Fruit fly (Drosophila melanogaster): ENCODE results near the gene CG42371.

CG42371 gene

dm6 chr2L:2226259-2227121, 9.4 kb upstream of the CG42371 start, which contains the start of the genes CG15387 and sau:
CG15387 (minus strand) TSS chr2L:2226294.
sau (plus strand) TSS chr2L:2226342.
- TF ChIP-seq CG32264 (GFP tag; optimal IDR thresholded peaks at IDR 0.05), result peak; percentile 86
- TF ChIP-seq lola (GFP tag; optimal IDR thresholded peaks at IDR 0.05), result no peak
- TF ChIP-seq Hr78 (GFP tag; optimal IDR thresholded peaks at IDR 0.05), result no peak
- TF ChIP-seq dl (GFP tag; optimal IDR thresholded peaks at IDR 0.05; ENCODE audit: insufficient read depth in 1 of 2, partially characterized antibody in 2 of 2), result no peak
- TF ChIP-seq Hnf4 (GFP tag; optimal IDR thresholded peaks at IDR 0.05), result peak; percentile 96
- peak; percentile 91 for TF ChIP-seq CG9705 (GFP tag; optimal IDR thresholded peaks at IDR 0.05)
- no peak for TF ChIP-seq Dif (GFP tag; optimal IDR thresholded peaks at IDR 0.05; ENCODE audit: partially characterized antibody)
- TF ChIP-seq psq (GFP tag; optimal IDR thresholded peaks at IDR 0.05), result peak; percentile 90
- peak; percentile 84 for TF ChIP-seq sv (GFP tag; optimal IDR thresholded peaks at IDR 0.05)
- peak; percentile 79 to 93 for TF ChIP-seq foxo (GFP tag; optimal IDR thresholded peaks at IDR 0.05)
- TF ChIP-seq dsf (GFP tag; optimal IDR thresholded peaks at IDR 0.05; ENCODE audit: borderline replicate concordance), result peak; percentile 91
- TF ChIP-seq rgr (GFP tag; optimal IDR thresholded peaks at IDR 0.05), result peak; percentile 94
- TF ChIP-seq Jra (GFP tag; optimal IDR thresholded peaks at IDR 0.05), result peak; percentile 93
- peak; percentile 89 for TF ChIP-seq OdsH (GFP tag; optimal IDR thresholded peaks at IDR 0.05)
- TF ChIP-seq fru (GFP tag; optimal IDR thresholded peaks at IDR 0.05), result peak; percentile 92
- no peak for TF ChIP-seq Abd-B (GFP tag; optimal IDR thresholded peaks at IDR 0.05)
- TF ChIP-seq Dfd (GFP tag; optimal IDR thresholded peaks at IDR 0.05), result no peak
- TF ChIP-seq sage (GFP tag; optimal IDR thresholded peaks at IDR 0.05), result peak; percentile 80
- TF ChIP-seq dmrt93B (GFP tag; optimal IDR thresholded peaks at IDR 0.05), result peak; percentile 77
- TF ChIP-seq h (GFP tag; optimal IDR thresholded peaks at IDR 0.05), result peak; percentile 95
- peak; percentile 90 for TF ChIP-seq ey (GFP tag; optimal IDR thresholded peaks at IDR 0.05)
- TF ChIP-seq jim (GFP tag; optimal IDR thresholded peaks at IDR 0.05), result no peak
- peak; percentile 87 for TF ChIP-seq woc (GFP tag; optimal IDR thresholded peaks at IDR 0.05)
- TF ChIP-seq Mio (GFP tag; optimal IDR thresholded peaks at IDR 0.05), result peak; percentile 62
- TF ChIP-seq br (GFP tag; optimal IDR thresholded peaks at IDR 0.05), result peak; percentile 93
- TF ChIP-seq Rel (GFP tag; optimal IDR thresholded peaks at IDR 0.05), result no peak
- peak; percentile 69 for TF ChIP-seq Rel (tag; optimal IDR thresholded peaks at IDR 0.05)
- peak; percentile 89 for TF ChIP-seq Sp1 (GFP tag; optimal IDR thresholded peaks at IDR 0.05)
- TF ChIP-seq tai (GFP tag; optimal IDR thresholded peaks at IDR 0.05), result no peak
- no peak for TF ChIP-seq pan (optimal IDR thresholded peaks at IDR 0.05)
- TF ChIP-seq Hr83 (GFP tag; optimal IDR thresholded peaks at IDR 0.05; ENCODE audit: poor library complexity, severe bottlenecking), result peak; percentile 33
- peak; percentile 90 for TF ChIP-seq HLH106 (tag; optimal IDR thresholded peaks at IDR 0.05)
- no peak for TF ChIP-seq CrebA (GFP tag; optimal IDR thresholded peaks at IDR 0.05; ENCODE audit: borderline replicate concordance)
- TF ChIP-seq GATAd (GFP tag; optimal IDR thresholded peaks at IDR 0.05), result peak; percentile 91
- TF ChIP-seq Vsx2 (GFP tag; optimal IDR thresholded peaks at IDR 0.05; ENCODE audit: partially characterized antibody), result no peak
- peak; percentile 87 for TF ChIP-seq brk (GFP tag; optimal IDR thresholded peaks at IDR 0.05)
- no peak for TF ChIP-seq usp (GFP tag; optimal IDR thresholded peaks at IDR 0.05)
- TF ChIP-seq N (GFP tag; optimal IDR thresholded peaks at IDR 0.05), result no peak
- TF ChIP-seq Myc (optimal IDR thresholded peaks at IDR 0.05), result peak; percentile 23

DNA sequence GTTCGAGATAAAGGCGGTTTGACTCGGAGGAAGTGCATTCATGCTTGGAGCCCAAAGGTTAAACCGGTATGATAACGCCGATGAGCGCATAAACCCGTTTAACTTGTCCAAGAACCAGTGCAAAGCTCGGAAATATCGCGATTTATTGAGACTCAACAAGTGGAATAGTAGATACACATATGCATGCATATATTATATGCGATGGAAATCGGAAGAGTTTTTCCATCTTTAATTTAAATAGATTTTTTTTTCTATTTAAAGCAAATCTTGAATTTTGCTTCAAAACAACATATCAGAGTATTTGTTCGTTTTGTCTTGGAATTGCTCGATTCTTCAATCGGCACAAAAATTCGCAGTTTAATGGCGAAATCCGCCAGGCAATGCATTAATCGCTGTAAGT, 5.3 kb upstream of the CG42371 start:
- no peak for TF ChIP-seq CG32264 (GFP tag; optimal IDR thresholded peaks at IDR 0.05)
- TF ChIP-seq sage (GFP tag; optimal IDR thresholded peaks at IDR 0.05), result peak; percentile 9
- TF ChIP-seq tai (GFP tag; optimal IDR thresholded peaks at IDR 0.05), result no peak
- TF ChIP-seq Dif (GFP tag; optimal IDR thresholded peaks at IDR 0.05; ENCODE audit: partially characterized antibody), result peak; percentile 25

All from whole organism, wandering third instar larva.